Worm (Caenorhabditis elegans) whole organism, L3 larva: ENCODE measurements around the gene tag-10.

Source experiments
- aly-2 ChIP-seq: fragments of 150-350 bp; optimal IDR thresholded peaks from 2 replicates; lab custom pipeline; 2014; ENCODE audit warnings: missing biosample characterization, missing genetic modification characterization
- ama-1 ChIP-seq: fragments of 150-350 bp; optimal IDR thresholded peaks from 2 replicates; lab custom pipeline; 2018
- ceh-82 ChIP-seq: fragments of 150-350 bp; optimal IDR thresholded peaks from 2 replicates; lab custom pipeline; 2014; ENCODE audit warnings: missing biosample characterization, missing genetic modification characterization
- elt-3 ChIP-seq, 3 experiments: fragments of 150-350 bp in 1 of 3; sonication (generic microtip) in 2 of 3; optimal IDR thresholded peaks; 2 replicates in 2 of 3; 4 replicates in 1 of 3; lab custom pipeline; 2014 to 2017; ENCODE audit warnings: missing biosample characterization in 3 of 3, missing genetic modification characterization in 3 of 3
- fos-1 ChIP-seq: fragments of 150-350 bp; optimal IDR thresholded peaks from 2 replicates; lab custom pipeline; 2014; ENCODE audit warnings: missing biosample characterization, missing genetic modification characterization
- mdl-1 ChIP-seq: fragments of 150-350 bp; optimal IDR thresholded peaks from 2 replicates; lab custom pipeline; 2014; ENCODE audit warnings: missing biosample characterization, missing genetic modification characterization
- nfya-1 ChIP-seq: sonication (generic microtip); optimal IDR thresholded peaks from 2 replicates; lab custom pipeline; 2017; ENCODE audit warnings: missing genetic modification characterization, mild to moderate bottlenecking, missing compliant biosample characterization, antibody characterized with exemption, moderate library complexity; ENCODE audit not compliant: insufficient read depth
- nhr-12 ChIP-seq: fragments of 150-350 bp; optimal IDR thresholded peaks from 2 replicates; lab custom pipeline; 2014; ENCODE audit warnings: missing biosample characterization, missing genetic modification characterization
- nhr-237 ChIP-seq: fragments of 150-350 bp; optimal IDR thresholded peaks from 2 replicates; lab custom pipeline; 2014; ENCODE audit warnings: missing biosample characterization, missing genetic modification characterization
- nhr-25 ChIP-seq: sonication (generic microtip); optimal IDR thresholded peaks from 2 replicates; lab custom pipeline; 2017; ENCODE audit warnings: missing biosample characterization, missing genetic modification characterization
- pha-4 ChIP-seq: fragments of 150-350 bp; optimal IDR thresholded peaks from 2 replicates; lab custom pipeline; 2014; ENCODE audit warnings: missing biosample characterization, missing genetic modification reagents, missing genetic modification characterization

ce11 chrII:13664416-13664815, 32.0 kb downstream of the tag-10 start:
- no peak for TF ChIP-seq ama-1 (lab: Kevin White, UChicago)
- TF ChIP-seq nhr-237 (tag; lab: Kevin White, UChicago), result no peak
- TF ChIP-seq pha-4 (tag; lab: Kevin White, UChicago), result peak; percentile 41
- TF ChIP-seq fos-1, result no peak
- no peak for TF ChIP-seq nhr-25 (tag; lab: Kevin White, UChicago)
- no peak for TF ChIP-seq nfya-1 (tag; lab: Kevin White, UChicago)
- no peak for TF ChIP-seq aly-2
- no peak for TF ChIP-seq elt-3 (tag; optimal IDR thresholded peaks at IDR 0.05; lab: Kevin White, UChicago)
- no peak for TF ChIP-seq nhr-12 (tag; lab: Kevin White, UChicago)
- TF ChIP-seq ceh-82 (tag; lab: Kevin White, UChicago), result no peak
- no peak for TF ChIP-seq mdl-1 (tag; lab: Kevin White, UChicago)
